Worm (Caenorhabditis elegans): ENCODE results near the gene ifg-1.

The ifg-1 gene

ce11 chrII:8220267-8220666 is 3.2 kb downstream of the ifg-1 start:
- TF ChIP-seq hmg-4 (GFP tag; optimal IDR thresholded peaks at IDR 0.05) = no peak
- no peak for TF ChIP-seq B0310.2 (tag; optimal IDR thresholded peaks at IDR 0.05)
- TF ChIP-seq tra-4 (tag; optimal IDR thresholded peaks at IDR 0.05) = no peak
- TF ChIP-seq ceh-13 (GFP tag; optimal IDR thresholded peaks at IDR 0.05) = no peak
- TF ChIP-seq hnd-1 (tag; optimal IDR thresholded peaks at IDR 0.05) = no peak
- TF ChIP-seq flt-1 (GFP tag; IDR thresholded peaks at IDR 0.05) = no peak
- TF ChIP-seq aly-1 (tag; optimal IDR thresholded peaks at IDR 0.05) = no peak
- no peak for TF ChIP-seq ceh-36 (tag; optimal IDR thresholded peaks at IDR 0.05)
- TF ChIP-seq ets-7 (tag; optimal IDR thresholded peaks at IDR 0.05) = no peak
- no peak for TF ChIP-seq pes-1 (GFP tag; IDR thresholded peaks at IDR 0.05)
- TF ChIP-seq scrt-1 (GFP tag; IDR thresholded peaks at IDR 0.05) = no peak

- no peak for TF ChIP-seq scrt-1 (GFP tag; IDR thresholded peaks at IDR 0.05)
- TF ChIP-seq hnd-1 (tag; optimal IDR thresholded peaks at IDR 0.05) = no peak
- no peak for TF ChIP-seq tra-4 (tag; optimal IDR thresholded peaks at IDR 0.05)
- TF ChIP-seq ets-7 (tag; optimal IDR thresholded peaks at IDR 0.05) = no peak
- TF ChIP-seq hmbx-1 (tag; optimal IDR thresholded peaks at IDR 0.05) = no peak
- TF ChIP-seq tbx-37 (GFP tag; conservative IDR thresholded peaks at IDR 0.05) = no peak
- no peak for TF ChIP-seq ceh-36 (tag; optimal IDR thresholded peaks at IDR 0.05)
- no peak for TF ChIP-seq pes-1 (GFP tag; IDR thresholded peaks at IDR 0.05)
- 0 out of 2 replicates have a peak, but pooled peaks have one; percentile 55 for TF ChIP-seq sea-1 (GFP tag; conservative IDR thresholded peaks at IDR 0.05)
- peak; percentile 80 for TF ChIP-seq ama-1 (optimal IDR thresholded peaks at IDR 0.05)
- TF ChIP-seq tbx-11 (GFP tag; IDR thresholded peaks at IDR 0.05) = no peak
- TF ChIP-seq F13C5.2 (tag; optimal IDR thresholded peaks at IDR 0.05) = no peak
- peak; percentile 61 for TF ChIP-seq hmg-4 (GFP tag; optimal IDR thresholded peaks at IDR 0.05)
- 0 out of 2 replicates have a peak, but pooled peaks have one; percentile 34 for TF ChIP-seq flt-1 (GFP tag; IDR thresholded peaks at IDR 0.05)
- TF ChIP-seq ceh-13 (GFP tag; optimal IDR thresholded peaks at IDR 0.05) = no peak
- no peak for TF ChIP-seq aly-1 (tag; optimal IDR thresholded peaks at IDR 0.05)
- no peak for TF ChIP-seq B0310.2 (tag; optimal IDR thresholded peaks at IDR 0.05)
These were observed 5.5 kb downstream of the ifg-1 start, which contains the start of gene dab-1 for ce11 chrII:8222309-8223065. TSS of gene dab-1 (plus strand) at chrII:8222386.

ce11 chrII:8223422-8223821 is 6.4 kb downstream of the ifg-1 start:
- TF ChIP-seq ets-7 (tag; optimal IDR thresholded peaks at IDR 0.05) (no peak), hmg-4 (GFP tag; optimal IDR thresholded peaks at IDR 0.05) (peak; percentile 16)

DNA sequence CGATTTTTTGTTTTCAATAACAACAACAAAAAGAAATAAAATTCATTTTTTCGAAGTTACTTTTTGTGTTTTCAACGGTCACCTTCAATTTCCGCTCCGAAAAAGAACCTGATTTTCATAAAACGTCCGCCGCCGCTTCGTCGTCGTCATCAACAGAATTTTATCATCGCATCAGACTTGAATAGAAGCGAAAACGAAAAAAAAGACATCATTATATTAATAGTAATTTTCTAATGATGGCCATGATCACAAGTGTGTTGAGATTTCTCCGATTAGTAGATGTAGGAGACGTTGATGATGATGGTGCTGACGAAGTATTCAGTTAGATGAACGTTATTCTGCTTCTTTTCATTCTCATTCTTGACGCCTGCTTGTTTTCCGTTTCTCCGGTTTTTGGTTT is 6.9 kb downstream of the ifg-1 start:
- TF ChIP-seq B0310.2 (tag; optimal IDR thresholded peaks at IDR 0.05) (no peak), aly-1 (tag; optimal IDR thresholded peaks at IDR 0.05) (no peak), ceh-13 (GFP tag; optimal IDR thresholded peaks at IDR 0.05) (no peak), tbx-11 (GFP tag; IDR thresholded peaks at IDR 0.05) (no peak), scrt-1 (GFP tag; IDR thresholded peaks at IDR 0.05) (no peak), tra-4 (tag; optimal IDR thresholded peaks at IDR 0.05) (no peak), tbx-37 (GFP tag; conservative IDR thresholded peaks at IDR 0.05) (no peak), hmg-4 (GFP tag; optimal IDR thresholded peaks at IDR 0.05) (no peak), flt-1 (GFP tag; IDR thresholded peaks at IDR 0.05) (no peak), ama-1 (optimal IDR thresholded peaks at IDR 0.05) (no peak), F13C5.2 (tag; optimal IDR thresholded peaks at IDR 0.05) (no peak), ceh-36 (tag; optimal IDR thresholded peaks at IDR 0.05) (no peak), hnd-1 (tag; optimal IDR thresholded peaks at IDR 0.05) (no peak), pes-1 (GFP tag; IDR thresholded peaks at IDR 0.05) (no peak), hmbx-1 (tag; optimal IDR thresholded peaks at IDR 0.05) (no peak)

- TF ChIP-seq tra-4 (tag; optimal IDR thresholded peaks at IDR 0.05) (no peak), ceh-13 (GFP tag; optimal IDR thresholded peaks at IDR 0.05) (no peak), B0310.2 (tag; optimal IDR thresholded peaks at IDR 0.05) (no peak), aly-1 (tag; optimal IDR thresholded peaks at IDR 0.05) (no peak), tbx-11 (GFP tag; IDR thresholded peaks at IDR 0.05) (no peak), hmbx-1 (tag; optimal IDR thresholded peaks at IDR 0.05) (no peak), ets-7 (tag; optimal IDR thresholded peaks at IDR 0.05) (no peak), pes-1 (GFP tag; IDR thresholded peaks at IDR 0.05) (no peak), ama-1 (optimal IDR thresholded peaks at IDR 0.05) (no peak), F13C5.2 (tag; optimal IDR thresholded peaks at IDR 0.05) (no peak), scrt-1 (GFP tag; IDR thresholded peaks at IDR 0.05) (no peak), flt-1 (GFP tag; IDR thresholded peaks at IDR 0.05) (no peak), hnd-1 (tag; optimal IDR thresholded peaks at IDR 0.05) (no peak), ceh-36 (tag; optimal IDR thresholded peaks at IDR 0.05) (no peak)
These were observed 7.6 kb downstream of the ifg-1 start for ce11 chrII:8224623-8225022.

DNA sequence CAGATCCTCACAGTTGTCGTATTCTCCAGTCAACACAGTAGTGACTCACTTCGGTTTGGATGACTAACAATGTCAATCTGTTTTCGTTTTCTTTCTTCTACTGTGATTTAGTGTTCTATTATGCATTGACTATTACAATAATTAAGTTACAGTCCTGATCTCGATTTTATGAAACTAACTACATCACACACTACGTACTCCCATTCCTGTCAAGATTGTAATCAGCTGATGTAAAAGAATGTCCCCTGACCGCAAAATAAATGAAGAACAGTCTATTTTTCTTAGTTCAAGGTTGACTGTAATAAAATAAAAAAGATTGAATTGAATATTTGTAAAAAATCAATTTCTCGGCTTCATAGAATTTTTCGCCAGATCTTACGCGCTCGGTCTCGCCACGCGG is 8.3 kb downstream of the ifg-1 start:
- no peak for TF ChIP-seq scrt-1 (GFP tag; IDR thresholded peaks at IDR 0.05)
- TF ChIP-seq flt-1 (GFP tag; IDR thresholded peaks at IDR 0.05) = no peak
- TF ChIP-seq tra-4 (tag; optimal IDR thresholded peaks at IDR 0.05) = no peak
- TF ChIP-seq ceh-36 (tag; optimal IDR thresholded peaks at IDR 0.05) = no peak
- no peak for TF ChIP-seq aly-1 (tag; optimal IDR thresholded peaks at IDR 0.05)
- TF ChIP-seq ceh-13 (GFP tag; optimal IDR thresholded peaks at IDR 0.05) = no peak

DNA sequence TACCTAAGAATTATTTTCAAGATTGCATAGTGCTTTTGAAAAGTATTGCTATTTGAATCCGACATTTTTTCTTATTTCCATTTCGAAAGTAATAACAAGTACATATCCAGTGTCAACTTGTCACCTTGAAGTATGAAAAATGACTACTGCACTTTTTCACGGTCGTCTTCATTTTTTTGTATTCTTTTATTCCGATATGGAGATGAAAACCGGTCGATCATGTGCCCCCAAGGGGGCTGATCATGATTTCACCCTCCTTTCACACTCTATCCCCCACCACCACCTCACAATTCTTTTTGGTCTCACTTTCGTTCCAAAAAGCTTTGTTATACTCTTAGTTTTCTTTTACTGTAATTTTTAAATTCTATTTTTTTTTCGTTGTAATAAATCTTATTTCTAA is 8.9 kb downstream of the ifg-1 start:
- TF ChIP-seq ets-7 (tag; optimal IDR thresholded peaks at IDR 0.05) = no peak
- TF ChIP-seq aly-1 (tag; optimal IDR thresholded peaks at IDR 0.05) = no peak
- TF ChIP-seq tbx-37 (GFP tag; conservative IDR thresholded peaks at IDR 0.05) = no peak
- TF ChIP-seq F13C5.2 (tag; optimal IDR thresholded peaks at IDR 0.05) = no peak
- no peak for TF ChIP-seq hmbx-1 (tag; optimal IDR thresholded peaks at IDR 0.05)
- TF ChIP-seq pes-1 (GFP tag; IDR thresholded peaks at IDR 0.05) = no peak
- TF ChIP-seq tbx-11 (GFP tag; IDR thresholded peaks at IDR 0.05) = no peak
- TF ChIP-seq tra-4 (tag; optimal IDR thresholded peaks at IDR 0.05) = no peak
- TF ChIP-seq ceh-13 (GFP tag; optimal IDR thresholded peaks at IDR 0.05) = no peak
- no peak for TF ChIP-seq hmg-4 (GFP tag; optimal IDR thresholded peaks at IDR 0.05)
- TF ChIP-seq ceh-36 (tag; optimal IDR thresholded peaks at IDR 0.05) = no peak
- TF ChIP-seq ama-1 (optimal IDR thresholded peaks at IDR 0.05) = no peak
- no peak for TF ChIP-seq scrt-1 (GFP tag; IDR thresholded peaks at IDR 0.05)
- TF ChIP-seq B0310.2 (tag; optimal IDR thresholded peaks at IDR 0.05) = no peak
- TF ChIP-seq sea-1 (GFP tag; conservative IDR thresholded peaks at IDR 0.05) = no peak

Measured in whole organism, early embryonic.